Worm (Caenorhabditis elegans) whole organism, young adult: ENCODE measurements around the gene ugt-47.

Source experiments
- D2030.7 ChIP-seq: fragments of 200-800 bp; sonication (Bioruptor generic); IDR thresholded peaks from 2 replicates; pipeline ENCODE4 v1.3.6; 2022; ENCODE audit warnings: missing genetic modification reagents, missing genetic modification characterization, missing compliant biosample characterization
- F39B2.1 ChIP-seq: fragments of 200-800 bp; sonication (Bioruptor generic); IDR thresholded peaks from 2 replicates; pipeline ENCODE4 v1.3.6; 2022; ENCODE audit warnings: missing genetic modification reagents, missing genetic modification characterization, missing compliant biosample characterization
- F55B11.4 ChIP-seq: sonication (generic microtip); optimal IDR thresholded peaks from 2 replicates; lab custom pipeline; 2016; ENCODE audit warnings: missing compliant biosample characterization, missing genetic modification characterization, borderline replicate concordance; ENCODE audit not compliant: insufficient read depth
- T07F8.4 ChIP-seq: sonication (generic microtip); optimal IDR thresholded peaks from 2 replicates; lab custom pipeline; 2016; ENCODE audit warnings: mild to moderate bottlenecking, missing genetic modification characterization, moderate library complexity, missing compliant biosample characterization
- Y53F4B.3 ChIP-seq: fragments of 200-800 bp; sonication (Bioruptor generic); IDR thresholded peaks from 2 replicates; pipeline ENCODE4 v1.3.6; 2022; ENCODE audit warnings: missing genetic modification reagents, missing genetic modification characterization, missing compliant biosample characterization
- Y53G8AR.9 ChIP-seq: fragments of 200-800 bp; sonication (Bioruptor generic); conservative IDR thresholded peaks from 2 replicates; pipeline ENCODE4 v1.3.6; 2022; ENCODE audit warnings: missing genetic modification reagents, missing genetic modification characterization, missing compliant biosample characterization
- attf-5 ChIP-seq: fragments of 200-800 bp; sonication (Bioruptor generic); optimal IDR thresholded peaks from 2 replicates; lab custom pipeline; 2018; ENCODE audit warnings: mild to moderate bottlenecking, missing genetic modification characterization, missing compliant biosample characterization
- attf-6 ChIP-seq: fragments of 200-800 bp; sonication (Bioruptor generic); IDR thresholded peaks from 2 replicates; pipeline ENCODE4 v1.3.6; 2022; ENCODE audit warnings: missing genetic modification reagents, missing genetic modification characterization, missing compliant biosample characterization
- bed-1 ChIP-seq: fragments of 200-800 bp; sonication (Bioruptor generic); IDR thresholded peaks from 2 replicates; pipeline ENCODE4 v1.3.6; 2022; ENCODE audit warnings: missing genetic modification reagents, missing genetic modification characterization, missing compliant biosample characterization
- ceh-27 ChIP-seq: fragments of 200-800 bp; sonication (Bioruptor generic); optimal IDR thresholded peaks from 2 replicates; lab custom pipeline; 2018; ENCODE audit warnings: mild to moderate bottlenecking, missing genetic modification characterization, moderate library complexity, missing compliant biosample characterization
- ceh-91 ChIP-seq: fragments of 200-800 bp; sonication (Bioruptor generic); IDR thresholded peaks from 2 replicates; pipeline ENCODE4 v1.3.6; 2022; ENCODE audit warnings: missing genetic modification reagents, missing genetic modification characterization, missing compliant biosample characterization
- egrh-3 ChIP-seq: fragments of 200-800 bp; sonication (Bioruptor generic); IDR thresholded peaks from 2 replicates; pipeline ENCODE4 v1.3.6; 2022; ENCODE audit warnings: missing genetic modification reagents, missing genetic modification characterization, missing compliant biosample characterization
- ekl-4 ChIP-seq: fragments of 200-800 bp; sonication (Bioruptor generic); IDR thresholded peaks from 2 replicates; pipeline ENCODE4 v1.3.6; 2022; ENCODE audit warnings: missing genetic modification reagents, missing genetic modification characterization, missing compliant biosample characterization
- gei-17 ChIP-seq: fragments of 200-800 bp; sonication (Bioruptor generic); optimal IDR thresholded peaks from 2 replicates; lab custom pipeline; 2018; ENCODE audit warnings: mild to moderate bottlenecking, missing genetic modification characterization, missing compliant biosample characterization
- hsf-1 ChIP-seq: fragments of 200-800 bp; sonication (Bioruptor generic); IDR thresholded peaks from 2 replicates; pipeline ENCODE4 v1.3.6; 2022; ENCODE audit warnings: missing genetic modification reagents, missing genetic modification characterization, missing compliant biosample characterization
- let-526 ChIP-seq: fragments of 200-800 bp; sonication (Bioruptor generic); IDR thresholded peaks from 2 replicates; pipeline ENCODE4 v1.3.6; 2022; ENCODE audit warnings: missing genetic modification reagents, missing genetic modification characterization, missing compliant biosample characterization
- lin-26 ChIP-seq: fragments of 200-800 bp; sonication (Bioruptor generic); IDR thresholded peaks from 2 replicates; pipeline ENCODE4 v1.3.6; 2022; ENCODE audit warnings: missing genetic modification reagents, missing genetic modification characterization, missing compliant biosample characterization
- lsl-1 ChIP-seq: fragments of 200-800 bp; sonication (Bioruptor generic); optimal IDR thresholded peaks from 2 replicates; lab custom pipeline; 2018; ENCODE audit warnings: mild to moderate bottlenecking, missing genetic modification characterization, moderate library complexity, missing compliant biosample characterization
- madf-3 ChIP-seq: fragments of 200-800 bp; sonication (Bioruptor generic); IDR thresholded peaks from 2 replicates; pipeline ENCODE4 v1.3.6; 2022; ENCODE audit warnings: missing genetic modification reagents, missing genetic modification characterization, missing compliant biosample characterization
- madf-6 ChIP-seq: fragments of 200-800 bp; sonication (Bioruptor generic); IDR thresholded peaks from 2 replicates; pipeline ENCODE4 v1.3.6; 2022; ENCODE audit warnings: missing genetic modification reagents, missing genetic modification characterization, missing compliant biosample characterization
- mcd-1 ChIP-seq: fragments of 200-800 bp; sonication (Bioruptor generic); IDR thresholded peaks from 2 replicates; pipeline ENCODE4 v1.3.6; 2022; ENCODE audit warnings: missing genetic modification reagents, missing genetic modification characterization, missing compliant biosample characterization
- nfyb-1 ChIP-seq: fragments of 200-800 bp; sonication (Bioruptor generic); IDR thresholded peaks from 2 replicates; pipeline ENCODE4 v1.3.6; 2022; ENCODE audit warnings: missing genetic modification reagents, missing genetic modification characterization, missing compliant biosample characterization
- nhr-120 ChIP-seq: fragments of 200-800 bp; sonication (Bioruptor generic); IDR thresholded peaks from 2 replicates; pipeline ENCODE4 v1.3.6; 2022; ENCODE audit warnings: missing genetic modification characterization, missing compliant biosample characterization
- nhr-80 ChIP-seq: sonication (generic microtip); optimal IDR thresholded peaks from 2 replicates; lab custom pipeline; 2016; ENCODE audit warnings: missing genetic modification characterization, missing compliant biosample characterization
- pbrm-1 ChIP-seq: fragments of 200-800 bp; sonication (Bioruptor generic); IDR thresholded peaks from 2 replicates; pipeline ENCODE4 v1.3.6; 2022; ENCODE audit warnings: missing genetic modification reagents, missing genetic modification characterization, missing compliant biosample characterization
- rcor-1 ChIP-seq: fragments of 200-800 bp; sonication (Bioruptor generic); IDR thresholded peaks from 2 replicates; pipeline ENCODE4 v1.3.6; 2022; ENCODE audit warnings: missing genetic modification reagents, missing genetic modification characterization, missing compliant biosample characterization
- snpc-1.1 ChIP-seq: sonication (generic microtip); optimal IDR thresholded peaks from 2 replicates; lab custom pipeline; 2017; ENCODE audit warnings: missing genetic modification characterization, mild to moderate bottlenecking, missing compliant biosample characterization, antibody characterized with exemption, moderate library complexity, missing genotype, missing genetic modification reagents; ENCODE audit not compliant: insufficient read depth
- sptf-2 ChIP-seq: fragments of 200-800 bp; sonication (Bioruptor generic); optimal IDR thresholded peaks from 2 replicates; lab custom pipeline; 2018; ENCODE audit warnings: mild to moderate bottlenecking, missing genetic modification characterization, missing compliant biosample characterization
- unc-62 ChIP-seq: fragments of 150-350 bp; optimal IDR thresholded peaks from 2 replicates; lab custom pipeline; 2014; ENCODE audit warnings: missing biosample characterization, missing genetic modification reagents, missing genetic modification characterization

ugt-47 gene

DNA sequence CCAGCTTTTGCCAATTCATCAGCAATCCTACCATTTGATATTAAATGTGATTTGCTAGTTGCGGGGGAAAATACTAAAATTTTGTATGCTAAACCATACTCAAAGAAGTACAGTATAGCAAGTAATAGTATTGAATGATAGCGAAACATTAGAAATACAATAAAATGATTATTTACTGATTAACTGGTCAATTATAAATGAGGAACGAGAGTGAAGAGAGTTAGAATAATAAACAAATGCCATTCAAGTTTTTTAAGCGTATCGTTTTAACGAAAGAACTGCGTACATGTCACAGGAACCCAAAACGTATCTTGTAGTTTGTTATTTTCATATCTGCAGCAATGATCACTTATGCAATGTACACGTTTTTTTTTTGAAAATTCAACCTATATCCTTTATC is at the start of gene ugt-47:
Gene ugt-47 (minus strand): TSS at position 169 of the 400 bp plus-strand sequence.
- TF ChIP-seq T07F8.4 (tag; lab: Kevin White, UChicago) (no peak), snpc-1.1 (tag; lab: Kevin White, UChicago) (no peak), unc-62 (peak; percentile 14), nhr-80 (tag; lab: Kevin White, UChicago) (peak; percentile 52)

DNA sequence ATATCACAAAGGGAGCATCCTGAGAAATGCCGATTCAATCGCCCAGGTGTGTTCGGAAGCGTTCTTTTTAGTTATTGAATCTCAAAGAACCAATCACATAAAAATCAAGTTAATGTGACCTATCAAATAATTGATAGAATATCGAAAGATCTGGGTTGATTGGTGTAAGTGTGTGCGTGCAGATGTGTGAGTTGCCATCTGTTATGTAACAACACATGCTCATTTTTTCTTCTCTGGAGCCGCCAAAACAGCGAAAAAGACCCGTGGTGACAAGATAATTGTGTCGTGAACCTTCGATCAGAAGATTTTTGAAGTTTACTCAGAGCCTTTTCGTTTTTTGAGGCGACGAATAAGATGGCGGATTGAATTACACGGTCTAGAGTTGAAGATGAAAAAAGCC is 48.4 kb upstream of the ugt-47 start:
- TF ChIP-seq gei-17 (GFP tag; lab: Kevin White, UChicago) (no peak), sptf-2 (GFP tag; lab: Kevin White, UChicago) (no peak), let-526 (GFP tag; lab: Robert Waterston, UW) (no peak), ceh-27 (GFP tag; lab: Kevin White, UChicago) (no peak), hsf-1 (GFP tag; lab: Robert Waterston, UW) (no peak), nfyb-1 (GFP tag; lab: Robert Waterston, UW) (no peak)
- TF ChIP-seq, all 124 proteins: peak for 0

DNA sequence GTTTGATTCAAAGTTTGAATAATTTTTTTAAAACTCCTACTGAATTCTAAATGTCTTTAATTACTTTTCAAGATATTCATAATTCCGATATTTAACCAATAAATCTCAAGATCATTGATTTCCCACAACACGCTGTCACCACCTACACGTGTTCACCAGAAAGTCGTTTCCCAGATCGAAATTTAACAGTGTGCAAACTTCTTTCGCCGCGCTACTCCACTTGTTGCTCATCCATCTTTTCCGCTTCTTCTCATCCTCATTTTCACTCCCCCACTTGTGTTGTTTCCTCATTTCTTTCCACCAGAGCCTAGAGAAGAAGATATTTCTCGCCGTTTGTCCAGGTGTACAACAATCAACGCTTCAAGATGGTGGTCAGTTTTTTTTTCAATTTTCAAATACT is 47.3 kb upstream of the ugt-47 start, which contains the start of gene C51E3.9:
Gene C51E3.9 (plus strand): TSS at position 301 of the 400 bp plus-strand sequence.
- no peak for TF ChIP-seq F55B11.4 (tag; lab: Kevin White, UChicago)
- no peak for TF ChIP-seq attf-5 (GFP tag; lab: Kevin White, UChicago)
- TF ChIP-seq ceh-91 (GFP tag; lab: Robert Waterston, UW) = no peak
- TF ChIP-seq attf-6 (GFP tag; lab: Robert Waterston, UW) = no peak
- TF ChIP-seq Y53F4B.3 (GFP tag; lab: Robert Waterston, UW) = no peak
- no peak for TF ChIP-seq bed-1 (GFP tag; lab: Robert Waterston, UW)
- no peak for TF ChIP-seq lsl-1
- no peak for TF ChIP-seq nhr-120 (GFP tag; lab: Robert Waterston, UW)

DNA sequence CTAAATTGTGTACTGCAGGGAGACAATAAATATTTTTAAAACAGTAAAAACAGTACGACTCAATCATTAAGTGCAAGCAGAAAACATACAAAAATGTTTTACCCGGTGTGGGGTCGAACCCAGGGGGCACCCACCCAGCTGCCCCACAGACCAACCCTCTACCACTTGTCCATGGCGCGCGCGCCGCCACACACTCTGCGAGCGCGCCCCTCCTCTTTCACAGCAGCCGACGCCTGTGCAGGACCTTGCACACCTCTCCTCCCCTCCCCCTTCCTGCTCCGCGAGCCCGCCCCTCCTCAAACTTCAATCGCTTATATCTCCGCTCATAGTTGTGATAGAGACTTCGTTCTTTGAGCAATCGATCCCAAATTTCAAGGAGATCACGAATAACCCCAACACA is 40.2 kb upstream of the ugt-47 start:
- TF ChIP-seq rcor-1 = peak; percentile 63
- 0 out of 2 replicates have a peak, but pooled peaks have one; percentile 38 for TF ChIP-seq Y53G8AR.9 (GFP tag; lab: Robert Waterston, UW)
- TF ChIP-seq madf-6 (GFP tag; lab: Robert Waterston, UW) = peak; percentile 55; the same call in 1 of the 2 replicates
- peak; percentile 51 for TF ChIP-seq D2030.7 (GFP tag; lab: Robert Waterston, UW)
- peak; percentile 41; the same call in 1 of the 2 replicates for TF ChIP-seq hsf-1 (GFP tag; lab: Robert Waterston, UW)
- 0 out of 2 replicates have a peak, but pooled peaks have one; percentile 37 for TF ChIP-seq F39B2.1 (GFP tag; lab: Robert Waterston, UW)
- TF ChIP-seq pbrm-1 = peak; percentile 92
- peak; percentile 71 for TF ChIP-seq attf-6 (GFP tag; lab: Robert Waterston, UW)
- TF ChIP-seq madf-3 (GFP tag; lab: Robert Waterston, UW) = peak; percentile 88
- TF ChIP-seq egrh-3 = peak; percentile 99
- TF ChIP-seq mcd-1 = 0 out of 2 replicates have a peak, but pooled peaks have one; percentile 33
- TF ChIP-seq ekl-4 (GFP tag; lab: Robert Waterston, UW) = 0 out of 2 replicates have a peak, but pooled peaks have one; percentile 59
- peak; percentile 99 for TF ChIP-seq lin-26 (GFP tag; lab: Robert Waterston, UW)

DNA sequence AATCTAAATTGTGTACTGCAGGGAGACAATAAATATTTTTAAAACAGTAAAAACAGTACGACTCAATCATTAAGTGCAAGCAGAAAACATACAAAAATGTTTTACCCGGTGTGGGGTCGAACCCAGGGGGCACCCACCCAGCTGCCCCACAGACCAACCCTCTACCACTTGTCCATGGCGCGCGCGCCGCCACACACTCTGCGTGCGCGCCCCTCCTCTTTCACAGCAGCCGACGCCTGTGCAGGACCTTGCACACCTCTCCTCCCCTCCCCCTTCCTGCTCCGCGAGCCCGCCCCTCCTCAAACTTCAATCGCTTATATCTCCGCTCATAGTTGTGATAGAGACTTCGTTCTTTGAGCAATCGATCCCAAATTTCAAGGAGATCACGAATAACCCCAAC is 38.2 kb upstream of the ugt-47 start:
- peak; percentile 99 for TF ChIP-seq egrh-3
- TF ChIP-seq, all 124 proteins: peak for 1; not testable (repeated sequence) for 123
